Fruit fly (Drosophila melanogaster) whole organism, embryonic: ENCODE results near the gene Spase12.

Experiments used
- Atf-2 ChIP-seq: fragments of 200-800 bp; sonication (Bioruptor generic); optimal IDR thresholded peaks from 2 replicates; lab custom pipeline; 2016; ENCODE audit warnings: missing biosample characterization, missing genetic modification characterization
- CG10979 ChIP-seq: fragments of 200-800 bp; sonication (Bioruptor generic); optimal IDR thresholded peaks from 2 replicates; lab custom pipeline; 2018; ENCODE audit warnings: missing biosample characterization, mild to moderate bottlenecking, missing genetic modification characterization, moderate library complexity
- CG11723 ChIP-seq: fragments of 200-800 bp; sonication (Bioruptor generic); optimal IDR thresholded peaks from 2 replicates; lab custom pipeline; 2017; ENCODE audit warnings: missing biosample characterization, mild to moderate bottlenecking, missing genetic modification characterization
- CG12071 ChIP-seq: fragments of 200-800 bp; sonication (Bioruptor generic); optimal IDR thresholded peaks from 3 replicates; lab custom pipeline; 2018; ENCODE audit warnings: missing biosample characterization, mild to moderate bottlenecking, missing genetic modification characterization
- CG14860 ChIP-seq: fragments of 200-800 bp; sonication (Bioruptor generic); IDR thresholded peaks from 3 replicates; pipeline ENCODE4 v1.3.6; 2022; ENCODE audit warnings: missing biosample characterization, missing genetic modification characterization; ENCODE audit not compliant: partially characterized antibody
- CG15269 ChIP-seq: fragments of 200-800 bp; sonication (Bioruptor generic); optimal IDR thresholded peaks from 2 replicates; lab custom pipeline; 2018; ENCODE audit warnings: missing biosample characterization, mild to moderate bottlenecking, missing genetic modification characterization, moderate library complexity
- CG17385 ChIP-seq: fragments of 200-800 bp; sonication (Bioruptor generic); optimal IDR thresholded peaks from 3 replicates; lab custom pipeline; 2018; ENCODE audit warnings: missing biosample characterization, mild to moderate bottlenecking, missing genetic modification characterization
- CG18476 ChIP-seq: fragments of 200-800 bp; sonication (Bioruptor generic); optimal IDR thresholded peaks from 2 replicates; lab custom pipeline; 2016; ENCODE audit warnings: missing biosample characterization, mild to moderate bottlenecking, missing genetic modification characterization
- CG31224 ChIP-seq: fragments of 200-800 bp; sonication (Bioruptor generic); IDR thresholded peaks from 2 replicates; pipeline ENCODE4 v1.3.6; 2022; ENCODE audit warnings: missing biosample characterization, missing genetic modification characterization
- CG31388 ChIP-seq: fragments of 200-800 bp; sonication (Bioruptor generic); optimal IDR thresholded peaks from 2 replicates; lab custom pipeline; 2016; ENCODE audit warnings: missing biosample characterization, missing genetic modification characterization
- CG34422 ChIP-seq: fragments of 200-800 bp; sonication (Bioruptor generic); IDR thresholded peaks from 3 replicates; pipeline ENCODE4 v1.3.6; 2022; ENCODE audit warnings: missing biosample characterization, missing genetic modification characterization
- CG4282 ChIP-seq: fragments of 200-800 bp; sonication (Bioruptor generic); optimal IDR thresholded peaks from 2 replicates; lab custom pipeline; 2016; ENCODE audit warnings: missing biosample characterization, missing genetic modification characterization
- CG4730 ChIP-seq: fragments of 200-800 bp; sonication (Bioruptor generic); IDR thresholded peaks from 2 replicates; pipeline ENCODE4 v1.3.6; 2022; ENCODE audit warnings: missing biosample characterization, missing genetic modification characterization
- CG6689 ChIP-seq: fragments of 200-800 bp; sonication (Bioruptor generic); IDR thresholded peaks from 2 replicates; pipeline ENCODE4 v1.3.6; 2022; ENCODE audit warnings: missing biosample characterization, missing genetic modification characterization
- CG6765 ChIP-seq: fragments of 200-800 bp; sonication (Bioruptor generic); optimal IDR thresholded peaks from 3 replicates; lab custom pipeline; 2017; ENCODE audit warnings: missing biosample characterization, mild to moderate bottlenecking, missing genetic modification characterization
- CG7556 ChIP-seq: fragments of 200-800 bp; sonication (Bioruptor generic); optimal IDR thresholded peaks from 2 replicates; lab custom pipeline; 2017; ENCODE audit warnings: missing biosample characterization, mild to moderate bottlenecking, missing genetic modification characterization
- CG8089 ChIP-seq: fragments of 200-800 bp; sonication (Bioruptor generic); optimal IDR thresholded peaks from 3 replicates; lab custom pipeline; 2016; ENCODE audit warnings: missing biosample characterization, missing genetic modification characterization
- CG8290 ChIP-seq, 3 experiments: fragments of 200-800 bp; sonication (Bioruptor generic); optimal IDR thresholded peaks; 2 replicates each; lab custom pipeline; 2016 to 2019; ENCODE audit warnings: missing biosample characterization in 3 of 3, missing genetic modification characterization in 3 of 3, mild to moderate bottlenecking in 2 of 3, moderate library complexity in 1 of 3
- CG8359 ChIP-seq: fragments of 200-800 bp; sonication (Bioruptor generic); optimal IDR thresholded peaks from 2 replicates; lab custom pipeline; 2017; ENCODE audit warnings: missing biosample characterization, mild to moderate bottlenecking, missing genetic modification characterization, borderline replicate concordance
- CG8765 ChIP-seq: fragments of 200-800 bp; sonication (Bioruptor generic); IDR thresholded peaks from 2 replicates; pipeline ENCODE4 v1.3.6; 2022; ENCODE audit warnings: missing biosample characterization, missing genetic modification characterization
- CG9817 ChIP-seq: fragments of 200-800 bp; sonication (Bioruptor generic); optimal IDR thresholded peaks from 2 replicates; lab custom pipeline; 2018; ENCODE audit warnings: missing biosample characterization, mild to moderate bottlenecking, missing genetic modification characterization, moderate library complexity
- CTCF ChIP-seq: fragments of 200-800 bp; sonication (Bioruptor generic); optimal IDR thresholded peaks from 2 replicates; lab custom pipeline; 2017; ENCODE audit warnings: missing biosample characterization, mild to moderate bottlenecking, missing genetic modification characterization, moderate library complexity
- Camta ChIP-seq: fragments of 200-800 bp; sonication (Bioruptor generic); optimal IDR thresholded peaks from 2 replicates; lab custom pipeline; 2016; ENCODE audit warnings: missing biosample characterization, missing genetic modification characterization
- D ChIP-seq, 2 experiments: fragments of 200-800 bp in 1 of 2; fragments of >200 bp in 1 of 2; sonication (Bioruptor generic) in 1 of 2; optimal IDR thresholded peaks; 2 replicates in 1 of 2; 3 replicates in 1 of 2; lab custom pipeline; 2017; ENCODE audit warnings: mild to moderate bottlenecking in 1 of 2, missing biosample characterization in 1 of 2, missing genetic modification characterization in 1 of 2, missing genetic modification reagents in 1 of 2
- Eip74EF ChIP-seq, 2 experiments: fragments of 200-800 bp in 1 of 2; fragments of >200 bp in 1 of 2; sonication (Bioruptor generic) in 1 of 2; optimal IDR thresholded peaks; 2 replicates each; lab custom pipeline; 2017 to 2019; ENCODE audit warnings: missing biosample characterization in 2 of 2, missing genetic modification characterization in 2 of 2, mild to moderate bottlenecking in 1 of 2, moderate library complexity in 1 of 2
- HLH54F ChIP-seq: fragments of 200-800 bp; sonication (Bioruptor generic); optimal IDR thresholded peaks from 3 replicates; lab custom pipeline; 2016; ENCODE audit warnings: missing biosample characterization, missing genetic modification characterization
- Hr3 ChIP-seq: fragments of 200-800 bp; sonication (Bioruptor generic); optimal IDR thresholded peaks from 3 replicates; lab custom pipeline; 2016; ENCODE audit warnings: missing biosample characterization, missing genetic modification characterization
- Lpt ChIP-seq: fragments of >200 bp; optimal IDR thresholded peaks from 2 replicates; lab custom pipeline; 2018; ENCODE audit warnings: missing biosample characterization, missing genetic modification characterization
- NC2β ChIP-seq: fragments of 200-800 bp; sonication (Bioruptor generic); optimal IDR thresholded peaks from 2 replicates; lab custom pipeline; 2016; ENCODE audit warnings: missing biosample characterization, missing genetic modification characterization
- NK7.1 ChIP-seq: fragments of 200-800 bp; sonication (Bioruptor generic); optimal IDR thresholded peaks from 3 replicates; lab custom pipeline; 2016; ENCODE audit warnings: missing biosample characterization, missing genetic modification characterization
- Usf ChIP-seq: fragments of 200-800 bp; sonication (Bioruptor generic); optimal IDR thresholded peaks from 2 replicates; lab custom pipeline; 2017; ENCODE audit warnings: missing genotype, missing biosample characterization, missing genetic modification characterization
- ase ChIP-seq: fragments of 200-800 bp; sonication (Bioruptor generic); IDR thresholded peaks from 3 replicates; pipeline ENCODE4 v1.3.6; 2022; ENCODE audit warnings: missing biosample characterization, missing genetic modification characterization
- br ChIP-seq: fragments of >200 bp; optimal IDR thresholded peaks from 2 replicates; lab custom pipeline; 2017
- corto ChIP-seq: fragments of 200-800 bp; sonication (Bioruptor generic); optimal IDR thresholded peaks from 2 replicates; lab custom pipeline; 2016; ENCODE audit warnings: missing biosample characterization, mild to moderate bottlenecking, missing genetic modification characterization, moderate library complexity
- dpn ChIP-seq, 2 experiments: fragments of 200-800 bp; sonication (Bioruptor generic); optimal IDR thresholded peaks; 3 replicates each; lab custom pipeline; 2016; ENCODE audit warnings: missing biosample characterization in 2 of 2, missing genetic modification characterization in 2 of 2
- exex ChIP-seq: fragments of 200-800 bp; sonication (Bioruptor generic); optimal IDR thresholded peaks from 4 replicates; lab custom pipeline; 2018; ENCODE audit warnings: missing biosample characterization, mild to moderate bottlenecking, missing genetic modification characterization, moderate library complexity
- fd102C ChIP-seq: fragments of 200-800 bp; sonication (Bioruptor generic); optimal IDR thresholded peaks from 2 replicates; lab custom pipeline; 2018; ENCODE audit warnings: missing biosample characterization, mild to moderate bottlenecking, missing genetic modification characterization, moderate library complexity
- gcm ChIP-seq: fragments of 200-800 bp; sonication (Bioruptor generic); optimal IDR thresholded peaks from 2 replicates; lab custom pipeline; 2019; ENCODE audit warnings: missing biosample characterization, mild to moderate bottlenecking, missing genetic modification characterization, moderate library complexity
- ham ChIP-seq: fragments of 200-800 bp; sonication (Bioruptor generic); IDR thresholded peaks from 2 replicates; pipeline ENCODE4 v1.3.6; 2022; ENCODE audit warnings: missing biosample characterization, missing genetic modification characterization
- inv ChIP-seq: fragments of 200-800 bp; sonication (Bioruptor generic); IDR thresholded peaks from 2 replicates; pipeline ENCODE4 v1.3.6; 2022; ENCODE audit warnings: missing biosample characterization, missing genetic modification characterization; ENCODE audit not compliant: partially characterized antibody
- jing ChIP-seq: fragments of 200-800 bp; sonication (Bioruptor generic); optimal IDR thresholded peaks from 2 replicates; lab custom pipeline; 2018; ENCODE audit warnings: missing biosample characterization, mild to moderate bottlenecking, missing genetic modification characterization
- ken ChIP-seq: fragments of 200-800 bp; sonication (Bioruptor generic); IDR thresholded peaks from 3 replicates; pipeline ENCODE4 v1.3.6; 2022; ENCODE audit warnings: missing biosample characterization, missing genetic modification characterization
- kni ChIP-seq: fragments of 200-800 bp; sonication (Bioruptor generic); optimal IDR thresholded peaks from 3 replicates; lab custom pipeline; 2017; ENCODE audit warnings: mild to moderate bottlenecking, missing biosample characterization, missing genetic modification reagents, missing genetic modification characterization
- nau ChIP-seq: fragments of 200-800 bp; sonication (Bioruptor generic); optimal IDR thresholded peaks from 3 replicates; lab custom pipeline; 2017; ENCODE audit warnings: missing biosample characterization, mild to moderate bottlenecking, missing genetic modification characterization, missing genetic modification reagents
- nerfin-2 ChIP-seq: fragments of 200-800 bp; sonication (Bioruptor generic); IDR thresholded peaks from 2 replicates; pipeline ENCODE4 v1.3.6; 2022; ENCODE audit warnings: missing biosample characterization, missing genetic modification characterization; ENCODE audit not compliant: partially characterized antibody
- onecut ChIP-seq: fragments of 200-800 bp; sonication (Bioruptor generic); IDR thresholded peaks from 2 replicates; pipeline ENCODE4 v1.3.6; 2022; ENCODE audit warnings: missing biosample characterization, missing genetic modification characterization
- sim ChIP-seq: fragments of 200-800 bp; sonication (Bioruptor generic); IDR thresholded peaks from 2 replicates; pipeline ENCODE4 v1.3.6; 2022; ENCODE audit warnings: missing biosample characterization, missing genetic modification characterization
- sqz ChIP-seq: fragments of 200-800 bp; sonication (Bioruptor generic); optimal IDR thresholded peaks from 3 replicates; lab custom pipeline; 2018; ENCODE audit warnings: missing biosample characterization, mild to moderate bottlenecking, missing genetic modification characterization
- vnd ChIP-seq: fragments of 200-800 bp; sonication (Bioruptor generic); IDR thresholded peaks from 3 replicates; pipeline ENCODE4 v1.3.6; 2022; ENCODE audit warnings: missing biosample characterization, missing genetic modification characterization; ENCODE audit not compliant: partially characterized antibody
- zfh2 ChIP-seq: fragments of 200-800 bp; sonication (Bioruptor generic); optimal IDR thresholded peaks from 2 replicates; lab custom pipeline; 2016; ENCODE audit warnings: missing biosample characterization, missing genetic modification characterization

Spase12 gene

DNA sequence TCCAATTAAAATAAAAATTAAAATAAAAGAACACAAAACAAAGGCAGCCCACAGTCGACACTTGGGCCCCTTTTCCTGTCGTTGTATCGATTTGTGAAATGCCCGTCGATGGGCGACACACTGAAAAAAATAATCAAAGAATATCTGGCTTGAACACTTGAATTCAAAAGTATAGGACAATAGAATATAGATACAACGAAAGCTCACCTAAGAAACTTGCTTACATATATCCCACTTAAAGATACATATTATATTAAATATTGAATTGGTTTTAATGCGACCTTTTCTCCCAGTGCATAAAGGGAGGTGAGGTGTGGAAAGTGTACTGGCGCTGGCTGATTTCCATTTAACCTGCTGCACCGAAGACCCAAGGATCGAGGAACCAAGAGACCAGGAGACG lies 31.2 kb upstream of the Spase12 start (continued):
- peak; percentile 13 for TF ChIP-seq Usf
- peak in 1 of 2 experiments; percentile 26 for TF ChIP-seq dpn (GFP tag; optimal IDR thresholded peaks at IDR 0.05; lab: Kevin White, UChicago)
- no peak for TF ChIP-seq vnd
- TF ChIP-seq CG9817 (tag; lab: Kevin White, UChicago): no peak
- TF ChIP-seq nau: no peak
- no peak for TF ChIP-seq CG8290 (GFP tag; optimal IDR thresholded peaks at IDR 0.05; lab: Kevin White, UChicago)
- TF ChIP-seq CG8290 (tag; optimal IDR thresholded peaks at IDR 0.05; lab: Kevin White, UChicago): no peak
- TF ChIP-seq NK7.1: no peak
- TF ChIP-seq CG8089 (GFP tag; lab: Kevin White, UChicago): no peak
- TF ChIP-seq CG6765: no peak
- TF ChIP-seq NC2β: no peak
- TF ChIP-seq CG8359 (GFP tag; lab: Kevin White, UChicago): peak; percentile 15
- no peak for TF ChIP-seq inv (GFP tag; lab: Robert Waterston, UW)
- no peak for TF ChIP-seq CG14860 (GFP tag; lab: Robert Waterston, UW)
- peak; percentile 84 for TF ChIP-seq CG10979 (tag; lab: Kevin White, UChicago)
- no peak for TF ChIP-seq nerfin-2
- peak; percentile 43 for TF ChIP-seq onecut
- no peak for TF ChIP-seq CG17385
- TF ChIP-seq CG18476: peak; percentile 16
- no peak for TF ChIP-seq Lpt (GFP tag; lab: Kevin White, UChicago)
- no peak for TF ChIP-seq CTCF (GFP tag; lab: Kevin White, UChicago)
- peak; percentile 9 for TF ChIP-seq CG7556 (GFP tag; lab: Kevin White, UChicago)
- TF ChIP-seq D (optimal IDR thresholded peaks at IDR 0.05; lab: Kevin White, UChicago): no peak
- peak; percentile 65 for TF ChIP-seq D (GFP tag; optimal IDR thresholded peaks at IDR 0.05; lab: Kevin White, UChicago)
- no peak for TF ChIP-seq CG15269
- TF ChIP-seq br (lab: Kevin White, UChicago): no peak
- no peak for TF ChIP-seq exex (tag; lab: Kevin White, UChicago)
- no peak for TF ChIP-seq kni (GFP tag; lab: Kevin White, UChicago)
- no peak for TF ChIP-seq sqz (GFP tag; lab: Kevin White, UChicago)
- TF ChIP-seq CG6689 (GFP tag; lab: Robert Waterston, UW): peak; percentile 52
- TF ChIP-seq jing (GFP tag; lab: Kevin White, UChicago): peak; percentile 34
- TF ChIP-seq fd102C: peak; percentile 41
- no peak for TF ChIP-seq HLH54F (GFP tag; lab: Kevin White, UChicago)
- TF ChIP-seq ase (GFP tag; lab: Robert Waterston, UW): no peak
- no peak for TF ChIP-seq corto (GFP tag; lab: Kevin White, UChicago)
- no peak for TF ChIP-seq CG12071
- TF ChIP-seq CG34422: peak; percentile 56; the same call in 2 of the 3 replicates
- peak; percentile 46 for TF ChIP-seq gcm (GFP tag; lab: Kevin White, UChicago)
- TF ChIP-seq CG4730 (GFP tag; lab: Robert Waterston, UW): no peak
- TF ChIP-seq Camta (GFP tag; lab: Kevin White, UChicago): peak; percentile 13
- no peak for TF ChIP-seq zfh2 (GFP tag; lab: Kevin White, UChicago)
- no peak for TF ChIP-seq CG11723 (GFP tag; lab: Kevin White, UChicago)
- peak; percentile 29 for TF ChIP-seq Hr3 (GFP tag; lab: Kevin White, UChicago)
- TF ChIP-seq ken (GFP tag; lab: Robert Waterston, UW): 0 out of 3 replicates have a peak, but pooled peaks have one; percentile 24
- TF ChIP-seq CG8765 (GFP tag; lab: Robert Waterston, UW): peak; percentile 60; the same call in 1 of the 2 replicates
- TF ChIP-seq sim (GFP tag; lab: Robert Waterston, UW): peak; percentile 17; the same call in 1 of the 2 replicates
- TF ChIP-seq CG4282 (GFP tag; lab: Kevin White, UChicago): no peak
- peak; percentile 36 for TF ChIP-seq CG31388 (GFP tag; lab: Kevin White, UChicago)
- TF ChIP-seq Eip74EF (GFP tag; optimal IDR thresholded peaks at IDR 0.05; lab: Kevin White, UChicago): no peak
- no peak for TF ChIP-seq ham (GFP tag; lab: Robert Waterston, UW)
- TF ChIP-seq CG31224 (GFP tag; lab: Robert Waterston, UW): no peak
- TF ChIP-seq Atf-2: no peak
